Worm (Caenorhabditis elegans) whole organism, L1 larva: ENCODE results near the gene col-90.

ENCODE experiments used
- C04F5.9 ChIP-seq: sonication (generic microtip); optimal IDR thresholded peaks from 2 replicates; lab custom pipeline; 2016; ENCODE audit warnings: missing genetic modification characterization, missing compliant biosample characterization
- C16A3.4 ChIP-seq: fragments of 150-350 bp; optimal IDR thresholded peaks from 2 replicates; lab custom pipeline; 2014; ENCODE audit warnings: missing biosample characterization, missing genetic modification characterization
- F16B12.6 ChIP-seq: fragments of 150-350 bp; optimal IDR thresholded peaks from 2 replicates; lab custom pipeline; 2014; ENCODE audit warnings: missing biosample characterization, missing genetic modification characterization
- Y116A8C.19 ChIP-seq: sonication (generic microtip); optimal IDR thresholded peaks from 2 replicates; lab custom pipeline; 2016; ENCODE audit warnings: missing compliant biosample characterization, missing genetic modification characterization, borderline replicate concordance
- aha-1 ChIP-seq: fragments of 150-350 bp; optimal IDR thresholded peaks from 2 replicates; lab custom pipeline; 2014; ENCODE audit warnings: missing biosample characterization, missing genetic modification characterization
- aly-2 ChIP-seq: fragments of 150-350 bp; optimal IDR thresholded peaks from 2 replicates; lab custom pipeline; 2014; ENCODE audit warnings: missing biosample characterization, missing genetic modification characterization
- blmp-1 ChIP-seq: fragments of 150-350 bp; optimal IDR thresholded peaks from 2 replicates; lab custom pipeline; 2014; ENCODE audit warnings: missing biosample characterization, missing genetic modification characterization
- ceh-82 ChIP-seq, 3 experiments: fragments of 150-350 bp in 1 of 3; sonication (generic microtip) in 2 of 3; optimal IDR thresholded peaks; 2 replicates each; lab custom pipeline; 2014 to 2017; ENCODE audit warnings: missing biosample characterization in 3 of 3, missing genetic modification characterization in 3 of 3
- ceh-88 ChIP-seq: fragments of 200-800 bp; sonication (Bioruptor generic); IDR thresholded peaks from 2 replicates; pipeline ENCODE4 v1.3.6; 2022; ENCODE audit warnings: missing genetic modification characterization, missing compliant biosample characterization
- ceh-90 ChIP-seq: sonication (generic microtip); optimal IDR thresholded peaks from 2 replicates; lab custom pipeline; 2016; ENCODE audit warnings: missing genetic modification characterization, missing compliant biosample characterization
- dpl-1 ChIP-seq, 3 experiments: fragments of 150-350 bp in 2 of 3; sonication (generic microtip) in 1 of 3; optimal IDR thresholded peaks; 2 replicates each; lab custom pipeline; 2014 to 2017; ENCODE audit warnings: missing biosample characterization in 3 of 3, missing genetic modification characterization in 3 of 3, missing genetic modification reagents in 3 of 3
- dsc-1 ChIP-seq: sonication (generic microtip); optimal IDR thresholded peaks from 2 replicates; lab custom pipeline; 2016; ENCODE audit warnings: mild to moderate bottlenecking, missing genetic modification characterization, missing compliant biosample characterization
- efl-1 ChIP-seq, 4 experiments: fragments of 150-350 bp; optimal IDR thresholded peaks in 3 of 4; peaks in 1 of 4; 1 replicate in 1 of 4; 2 replicates in 3 of 4; lab custom pipeline; 2014; ENCODE audit warnings: missing biosample characterization in 2 of 4, missing genetic modification characterization in 2 of 4, missing genetic modification reagents in 2 of 4
- ets-5 ChIP-seq: fragments of 200-800 bp; sonication (Bioruptor generic); IDR thresholded peaks from 2 replicates; pipeline ENCODE4 v1.3.6; 2022; ENCODE audit warnings: missing genetic modification characterization, missing compliant biosample characterization
- fkh-4 ChIP-seq: sonication (generic microtip); optimal IDR thresholded peaks from 2 replicates; lab custom pipeline; 2016; ENCODE audit warnings: missing compliant biosample characterization, missing genetic modification characterization, borderline replicate concordance
- hlh-4 ChIP-seq: sonication (generic microtip); optimal IDR thresholded peaks from 2 replicates; lab custom pipeline; 2016; ENCODE audit warnings: mild to moderate bottlenecking, missing genetic modification characterization, missing compliant biosample characterization
- irx-1 ChIP-seq: sonication (generic microtip); optimal IDR thresholded peaks from 2 replicates; lab custom pipeline; 2016; ENCODE audit warnings: missing genetic modification characterization, missing compliant biosample characterization
- lin-13 ChIP-seq: fragments of 150-350 bp; optimal IDR thresholded peaks from 2 replicates; lab custom pipeline; 2014; ENCODE audit warnings: missing biosample characterization, missing genetic modification reagents, missing genetic modification characterization
- lin-15B ChIP-seq: fragments of 150-350 bp; sonication (generic microtip); optimal IDR thresholded peaks from 3 replicates; lab custom pipeline; 2014; ENCODE audit warnings: missing biosample characterization, missing genetic modification characterization
- lin-35 ChIP-seq, 2 experiments: fragments of 150-350 bp; optimal IDR thresholded peaks; 2 replicates each; lab custom pipeline; 2014; ENCODE audit warnings: missing biosample characterization in 2 of 2, missing genetic modification characterization in 2 of 2, missing genetic modification reagents in 2 of 2
- lin-39 ChIP-seq: fragments of 150-350 bp; optimal IDR thresholded peaks from 2 replicates; lab custom pipeline; 2014; ENCODE audit warnings: missing biosample characterization, missing genetic modification reagents, missing genetic modification characterization
- lsy-2 ChIP-seq, 2 experiments: fragments of 150-350 bp; optimal IDR thresholded peaks; 2 replicates each; lab custom pipeline; 2014; ENCODE audit warnings: missing biosample characterization in 2 of 2, missing genetic modification characterization in 2 of 2
- mdl-1 ChIP-seq, 2 experiments: fragments of 150-350 bp; optimal IDR thresholded peaks; 2 replicates each; lab custom pipeline; 2014 to 2017; ENCODE audit warnings: missing biosample characterization in 2 of 2, missing genetic modification characterization in 2 of 2, inconsistent platforms in 1 of 2
- mep-1 ChIP-seq: fragments of 150-350 bp; optimal IDR thresholded peaks from 2 replicates; lab custom pipeline; 2014; ENCODE audit warnings: missing biosample characterization, missing genetic modification characterization
- nhr-12 ChIP-seq: sonication (generic microtip); optimal IDR thresholded peaks from 2 replicates; lab custom pipeline; 2017; ENCODE audit warnings: missing biosample characterization, missing genetic modification characterization
- nhr-20 ChIP-seq: sonication (generic microtip); optimal IDR thresholded peaks from 2 replicates; lab custom pipeline; 2016; ENCODE audit warnings: mild to moderate bottlenecking, missing genetic modification characterization, missing compliant biosample characterization
- nhr-47 ChIP-seq: sonication (generic microtip); optimal IDR thresholded peaks from 2 replicates; lab custom pipeline; 2016; ENCODE audit warnings: mild to moderate bottlenecking, missing genetic modification characterization, moderate library complexity, missing compliant biosample characterization
- nhr-71 ChIP-seq: sonication (generic microtip); optimal IDR thresholded peaks from 2 replicates; lab custom pipeline; 2016; ENCODE audit warnings: mild to moderate bottlenecking, missing genetic modification characterization, moderate library complexity, missing compliant biosample characterization
- nhr-84 ChIP-seq: sonication (generic microtip); optimal IDR thresholded peaks from 2 replicates; lab custom pipeline; 2017; ENCODE audit warnings: missing biosample characterization, missing genetic modification characterization
- nhr-90 ChIP-seq: sonication (generic microtip); optimal IDR thresholded peaks from 2 replicates; lab custom pipeline; 2016; ENCODE audit warnings: mild to moderate bottlenecking, missing genetic modification characterization, missing compliant biosample characterization; ENCODE audit not compliant: poor library complexity
- pag-3 ChIP-seq: sonication (generic microtip); optimal IDR thresholded peaks from 2 replicates; lab custom pipeline; 2017; ENCODE audit warnings: missing genetic modification characterization, mild to moderate bottlenecking, missing compliant biosample characterization, antibody characterized with exemption, borderline replicate concordance; ENCODE audit not compliant: insufficient read depth
- pax-3 ChIP-seq: fragments of 200-800 bp; sonication (Bioruptor generic); optimal IDR thresholded peaks from 2 replicates; lab custom pipeline; 2018; ENCODE audit warnings: mild to moderate bottlenecking, missing genetic modification characterization, moderate library complexity, missing compliant biosample characterization
- pqm-1 ChIP-seq: sonication (generic microtip); optimal IDR thresholded peaks from 3 replicates; lab custom pipeline; 2017; ENCODE audit warnings: missing biosample characterization, missing genetic modification characterization
- rnt-1 ChIP-seq: sonication (generic microtip); optimal IDR thresholded peaks from 2 replicates; lab custom pipeline; 2016; ENCODE audit warnings: mild to moderate bottlenecking, missing genetic modification characterization, moderate library complexity, missing compliant biosample characterization
- skn-1 ChIP-seq: fragments of 150-350 bp; optimal IDR thresholded peaks from 2 replicates; lab custom pipeline; 2014; ENCODE audit warnings: missing biosample characterization, missing genetic modification characterization
- snpc-4 ChIP-seq: fragments of 150-350 bp; optimal IDR thresholded peaks from 2 replicates; lab custom pipeline; 2014; ENCODE audit warnings: missing biosample characterization, missing genetic modification characterization
- snu-23 ChIP-seq: sonication (generic microtip); optimal IDR thresholded peaks from 2 replicates; lab custom pipeline; 2016; ENCODE audit warnings: missing genetic modification characterization, missing compliant biosample characterization
- sptf-1 ChIP-seq: fragments of 150-350 bp; optimal IDR thresholded peaks from 2 replicates; lab custom pipeline; 2014; ENCODE audit warnings: missing biosample characterization, missing genetic modification characterization
- swsn-7 ChIP-seq: sonication (generic microtip); optimal IDR thresholded peaks from 2 replicates; lab custom pipeline; 2016; ENCODE audit warnings: missing genetic modification characterization, missing compliant biosample characterization
- tlp-1 ChIP-seq: fragments of 150-350 bp; optimal IDR thresholded peaks from 2 replicates; lab custom pipeline; 2014; ENCODE audit warnings: missing biosample characterization, missing genetic modification characterization
- unc-130 ChIP-seq: fragments of 150-350 bp; optimal IDR thresholded peaks from 2 replicates; lab custom pipeline; 2017; ENCODE audit warnings: missing biosample characterization, missing genetic modification characterization, inconsistent platforms
- unc-30 ChIP-seq: sonication (generic microtip); optimal IDR thresholded peaks from 2 replicates; lab custom pipeline; 2017; ENCODE audit warnings: missing biosample characterization, missing genetic modification characterization
- unc-86 ChIP-seq: sonication (generic microtip); optimal IDR thresholded peaks from 2 replicates; lab custom pipeline; 2016; ENCODE audit warnings: missing genetic modification characterization, missing compliant biosample characterization
- xbp-1 ChIP-seq: sonication (generic microtip); optimal IDR thresholded peaks from 2 replicates; lab custom pipeline; 2016; ENCODE audit warnings: missing genetic modification characterization, missing compliant biosample characterization
- ztf-4 ChIP-seq: fragments of 150-350 bp; optimal IDR thresholded peaks from 2 replicates; lab custom pipeline; 2014; ENCODE audit warnings: missing biosample characterization, missing genetic modification characterization

Gene col-90

ce11 chrIII:7928549-7929129, 20.0 kb upstream of the col-90 start, which contains the start of the genes C29E4.13 and npp-15:
C29E4.13 (minus strand) TSS chrIII:7928717.
npp-15 (plus strand) TSS chrIII:7929043.
- no peak for TF ChIP-seq unc-130 (tag; lab: Kevin White, UChicago)
- TF ChIP-seq pag-3, result no peak
- peak; percentile 44 for TF ChIP-seq F16B12.6 (tag; lab: Kevin White, UChicago)
- peak; percentile 39 for TF ChIP-seq xbp-1 (tag; lab: Kevin White, UChicago)
- TF ChIP-seq lin-13 (GFP tag; lab: Kevin White, UChicago), result no peak
- TF ChIP-seq lin-35 (GFP tag; optimal IDR thresholded peaks at IDR 0.05; lab: Kevin White, UChicago), result peak; percentile 74 to 87
- peak; percentile 27 for TF ChIP-seq nhr-90 (tag; lab: Kevin White, UChicago)
- TF ChIP-seq lin-39 (tag; lab: Kevin White, UChicago), result peak; percentile 29
- TF ChIP-seq snu-23, result peak; percentile 63
- TF ChIP-seq nhr-47 (tag; lab: Kevin White, UChicago), result no peak
- peak; percentile 64 for TF ChIP-seq rnt-1 (tag; lab: Kevin White, UChicago)
- no peak for TF ChIP-seq hlh-4 (tag; lab: Kevin White, UChicago)
- peak in 1 of 3 experiments; percentile 35 for TF ChIP-seq ceh-82 (tag; optimal IDR thresholded peaks at IDR 0.05; lab: Kevin White, UChicago)
- peak in 1 of 2 experiments; percentile 17 for TF ChIP-seq mdl-1 (tag; optimal IDR thresholded peaks at IDR 0.05; lab: Kevin White, UChicago)
- TF ChIP-seq C04F5.9 (tag; lab: Kevin White, UChicago), result no peak
- TF ChIP-seq tlp-1 (tag; lab: Kevin White, UChicago), result no peak
- TF ChIP-seq ets-5 (GFP tag; lab: Robert Waterston, UW), result no peak
- TF ChIP-seq lsy-2 (tag; optimal IDR thresholded peaks at IDR 0.05; lab: Kevin White, UChicago), result peak; percentile 64 to 74
- TF ChIP-seq blmp-1, result peak; percentile 33
- TF ChIP-seq C16A3.4 (tag; lab: Kevin White, UChicago), result peak; percentile 55
- peak; percentile 70 for TF ChIP-seq mep-1
- peak; percentile 56 to 87 (median 83) for TF ChIP-seq dpl-1 (GFP tag; optimal IDR thresholded peaks at IDR 0.05; lab: Kevin White, UChicago)
- TF ChIP-seq swsn-7 (tag; lab: Kevin White, UChicago), result peak; percentile 34
- peak; percentile 64 to 81 for TF ChIP-seq efl-1 (optimal IDR thresholded peaks at IDR 0.05; lab: Kevin White, UChicago)
- peak; percentile 83 to 98 for TF ChIP-seq efl-1 (GFP tag; optimal IDR thresholded peaks at IDR 0.05 in 1 of 2; lab: Kevin White, UChicago)
- TF ChIP-seq nhr-84 (tag; lab: Kevin White, UChicago), result no peak
- peak; percentile 18 for TF ChIP-seq lin-15B
- TF ChIP-seq nhr-20 (tag; lab: Kevin White, UChicago), result peak; percentile 51
- peak; percentile 15 for TF ChIP-seq unc-86
- peak; percentile 24 for TF ChIP-seq skn-1 (tag; lab: Kevin White, UChicago)
- TF ChIP-seq nhr-71 (tag; lab: Kevin White, UChicago), result peak; percentile 53
- no peak for TF ChIP-seq sptf-1

ce11 chrIII:7933235-7933634, 15.4 kb upstream of the col-90 start, which contains the start of gene ran-2:
ran-2 (plus strand) TSS chrIII:7933535.
- no peak for TF ChIP-seq pax-3 (tag; lab: Kevin White, UChicago)
- TF ChIP-seq lin-35 (GFP tag; optimal IDR thresholded peaks at IDR 0.05; lab: Kevin White, UChicago), result peak in 1 of 2 experiments; percentile 11

DNA sequence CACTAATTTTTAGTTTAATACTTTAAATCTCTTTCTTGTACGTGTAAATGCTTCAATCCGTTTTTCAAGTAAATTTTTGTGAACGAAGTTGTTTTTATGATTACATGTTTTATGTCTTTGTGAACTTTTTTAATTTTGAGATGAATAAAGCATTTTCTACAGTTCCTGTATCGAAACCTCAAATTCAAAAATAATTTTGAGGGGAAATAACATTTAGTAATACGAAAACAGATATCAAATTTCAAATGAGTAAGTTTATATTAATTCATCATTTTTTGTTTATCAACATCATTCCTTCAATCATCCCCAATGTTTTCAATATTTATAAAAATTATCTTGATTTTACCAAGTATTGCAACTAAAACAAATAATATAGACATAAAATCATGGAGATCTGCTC, 11.1 kb upstream of the col-90 start, which contains the start of gene C29E4.10:
TSS of gene C29E4.10 (plus strand) at position 301 of the 400 bp plus-strand sequence.
- TF ChIP-seq pag-3 (no peak), unc-130 (tag; lab: Kevin White, UChicago) (no peak), skn-1 (tag; lab: Kevin White, UChicago) (no peak), aha-1 (no peak)

DNA sequence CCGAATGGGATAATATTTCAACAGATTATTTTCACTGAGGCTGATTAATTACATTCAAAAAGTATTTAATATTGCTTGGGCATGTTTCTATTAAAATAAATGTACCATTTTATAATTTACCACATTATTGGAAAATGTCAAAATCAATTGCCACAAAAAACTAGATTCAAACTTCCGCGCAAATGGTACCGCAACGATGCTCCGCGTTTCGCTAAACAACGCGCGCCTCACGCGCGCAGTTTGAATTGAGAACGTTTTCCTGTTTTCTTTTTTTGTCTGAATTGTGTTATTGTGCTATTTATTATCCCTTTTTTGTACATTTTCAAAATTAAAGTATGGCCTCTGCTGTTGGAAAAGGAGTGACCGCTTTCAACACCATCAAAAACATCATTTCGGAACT, 7.8 kb upstream of the col-90 start, which contains the start of gene C29E4.12:
TSS of gene C29E4.12 (plus strand) at position 333 of the 400 bp plus-strand sequence.
- TF ChIP-seq unc-130 (tag; lab: Kevin White, UChicago) (peak; percentile 40), ceh-82 (tag; optimal IDR thresholded peaks at IDR 0.05; lab: Kevin White, UChicago) (peak; percentile 47 to 79 (median 69)), ceh-88 (GFP tag; lab: Robert Waterston, UW) (no peak), Y116A8C.19 (tag; lab: Kevin White, UChicago) (no peak), irx-1 (tag; lab: Kevin White, UChicago) (peak; percentile 62), ceh-90 (tag; lab: Kevin White, UChicago) (peak; percentile 34), unc-30 (tag; lab: Kevin White, UChicago) (no peak), snpc-4 (tag; lab: Kevin White, UChicago) (peak; percentile 27), lsy-2 (tag; optimal IDR thresholded peaks at IDR 0.05; lab: Kevin White, UChicago) (peak; percentile 84 to 92), unc-86 (peak; percentile 53), F16B12.6 (tag; lab: Kevin White, UChicago) (peak; percentile 62), pag-3 (no peak), rnt-1 (tag; lab: Kevin White, UChicago) (peak; percentile 87), pqm-1 (tag; lab: Kevin White, UChicago) (no peak), C04F5.9 (tag; lab: Kevin White, UChicago) (peak; percentile 63), sptf-1 (no peak), ztf-4 (tag; lab: Kevin White, UChicago) (no peak), nhr-12 (tag; lab: Kevin White, UChicago) (no peak), dsc-1 (tag; lab: Kevin White, UChicago) (no peak), fkh-4 (tag; lab: Kevin White, UChicago) (no peak), aly-2 (peak; percentile 64)
